Fruit fly (Drosophila melanogaster): Measurements from ENCODE around the gene Ccp84Ae.
A peak's percentile ranks its signal among the peaks of the same experiment; 100 is the strongest.

Gene Ccp84Ae

dm6 chr3R:6665117-6665654, 26.4 kb downstream of the Ccp84Ae start (continued):
- no peak for TF ChIP-seq Poxn (GFP tag; IDR thresholded peaks at IDR 0.05)
- TF ChIP-seq Bdp1 (GFP tag; optimal IDR thresholded peaks at IDR 0.05) = no peak
- peak; percentile 81 for TF ChIP-seq CG2875 (GFP tag; optimal IDR thresholded peaks at IDR 0.05)
- TF ChIP-seq Hand (GFP tag; optimal IDR thresholded peaks at IDR 0.05) = no peak
- TF ChIP-seq CG11085 (GFP tag; IDR thresholded peaks at IDR 0.05) = no peak
- TF ChIP-seq stc (GFP tag; IDR thresholded peaks at IDR 0.05) = no peak
- peak; percentile 27 for TF ChIP-seq CG18619 (GFP tag; optimal IDR thresholded peaks at IDR 0.05)
- no peak for TF ChIP-seq zen (tag; optimal IDR thresholded peaks at IDR 0.05)
- no peak for TF ChIP-seq CG9876 (GFP tag; optimal IDR thresholded peaks at IDR 0.05)
- no peak for TF ChIP-seq HLH3B (GFP tag; IDR thresholded peaks at IDR 0.05)
- peak; percentile 21 for TF ChIP-seq CG15479 (GFP tag; optimal IDR thresholded peaks at IDR 0.05)
- no peak for TF ChIP-seq Trl (optimal IDR thresholded peaks at IDR 0.05)
- no peak for TF ChIP-seq Trl (GFP tag; optimal IDR thresholded peaks at IDR 0.05)
- no peak for TF ChIP-seq CG8944 (GFP tag; optimal IDR thresholded peaks at IDR 0.05)
- TF ChIP-seq tna (GFP tag; IDR thresholded peaks at IDR 0.05; ENCODE audit: partially characterized antibody) = no peak
- no peak for TF ChIP-seq run (tag; optimal IDR thresholded peaks at IDR 0.05)
- no peak for TF ChIP-seq CG31441 (GFP tag; IDR thresholded peaks at IDR 0.05)
- no peak for TF ChIP-seq E2f2 (GFP tag; IDR thresholded peaks at IDR 0.05)
- TF ChIP-seq CG33557 (GFP tag; optimal IDR thresholded peaks at IDR 0.05) = peak; percentile 79
- TF ChIP-seq TFAM (GFP tag; optimal IDR thresholded peaks at IDR 0.05) = no peak
- TF ChIP-seq Myb (GFP tag; optimal IDR thresholded peaks at IDR 0.05) = no peak
- TF ChIP-seq CG17612 (GFP tag; IDR thresholded peaks at IDR 0.05) = no peak
- TF ChIP-seq pnt (GFP tag; optimal IDR thresholded peaks at IDR 0.05) = no peak
- TF ChIP-seq CrebB (tag; optimal IDR thresholded peaks at IDR 0.05) = no peak
- no peak for TF ChIP-seq CG10654 (GFP tag; optimal IDR thresholded peaks at IDR 0.05)
- no peak for TF ChIP-seq slp2 (GFP tag; optimal IDR thresholded peaks at IDR 0.05)
- TF ChIP-seq gsb-n (tag; optimal IDR thresholded peaks at IDR 0.05) = peak; percentile 43
- TF ChIP-seq CG33213 (GFP tag; optimal IDR thresholded peaks at IDR 0.05) = no peak
- no peak for TF ChIP-seq Dll (GFP tag; IDR thresholded peaks at IDR 0.05; ENCODE audit: partially characterized antibody)
- TF ChIP-seq Hmr (GFP tag; optimal IDR thresholded peaks at IDR 0.05) = no peak
- TF ChIP-seq mam (GFP tag; optimal IDR thresholded peaks at IDR 0.05) = no peak
- no peak for TF ChIP-seq CG4820 (GFP tag; optimal IDR thresholded peaks at IDR 0.05)
- no peak for TF ChIP-seq CG12236 (GFP tag; optimal IDR thresholded peaks at IDR 0.05)
- no peak for TF ChIP-seq nerfin-2 (GFP tag; IDR thresholded peaks at IDR 0.05; ENCODE audit: partially characterized antibody)
- 0 out of 2 replicates have a peak, but pooled peaks have one; percentile 4 for TF ChIP-seq ttk (GFP tag; IDR thresholded peaks at IDR 0.05)
- no peak for TF ChIP-seq pfk (GFP tag; optimal IDR thresholded peaks at IDR 0.05)
- TF ChIP-seq CG6272 (GFP tag; IDR thresholded peaks at IDR 0.05) = no peak
- TF ChIP-seq Ets65A (GFP tag) = peak; percentile 42
- no peak for TF ChIP-seq Oaz (GFP tag; IDR thresholded peaks at IDR 0.05)
- TF ChIP-seq CG43689 (GFP tag; IDR thresholded peaks at IDR 0.05) = no peak
- TF ChIP-seq dan (GFP tag; IDR thresholded peaks at IDR 0.05) = no peak
- no peak for TF ChIP-seq lmd (GFP tag; IDR thresholded peaks at IDR 0.05)
- no peak for TF ChIP-seq disco-r (GFP tag; optimal IDR thresholded peaks at IDR 0.05)
- TF ChIP-seq CG13287 (GFP tag; IDR thresholded peaks at IDR 0.05; ENCODE audit: partially characterized antibody) = no peak
- TF ChIP-seq Aef1 (GFP tag; IDR thresholded peaks at IDR 0.05) = no peak
- TF ChIP-seq sqz (GFP tag; optimal IDR thresholded peaks at IDR 0.05) = no peak
- no peak for TF ChIP-seq Atf3 (GFP tag; optimal IDR thresholded peaks at IDR 0.05)
- no peak for TF ChIP-seq pan (optimal IDR thresholded peaks at IDR 0.05)
- TF ChIP-seq pan (GFP tag; optimal IDR thresholded peaks at IDR 0.05 in 1 of 2, IDR thresholded peaks at IDR 0.05 in 1 of 2) = no peak
- no peak for TF ChIP-seq rib (GFP tag; IDR thresholded peaks at IDR 0.05)
- TF ChIP-seq Fer2 (tag; optimal IDR thresholded peaks at IDR 0.05) = no peak
- no peak for TF ChIP-seq CG7963 (GFP tag; IDR thresholded peaks at IDR 0.05; ENCODE audit: partially characterized antibody)
- TF ChIP-seq fd64A (GFP tag; optimal IDR thresholded peaks at IDR 0.05) = peak; percentile 61
